Worm (Caenorhabditis elegans): Measurements from ENCODE around the gene semi-1.

- TF ChIP-seq zfh-2 (GFP tag; conservative IDR thresholded peaks at IDR 0.05) (no peak), snpc-4 (GFP tag; optimal IDR thresholded peaks at IDR 0.05) (no peak), snpc-4 (tag; optimal IDR thresholded peaks at IDR 0.05) (no peak), unc-62 (GFP tag; optimal IDR thresholded peaks at IDR 0.05) (no peak), egl-44 (GFP tag; IDR thresholded peaks at IDR 0.05) (no peak), F49E8.2 (tag; optimal IDR thresholded peaks at IDR 0.05; ENCODE audit: insufficient read depth) (no peak), K12H6.12 (tag; optimal IDR thresholded peaks at IDR 0.05) (no peak), die-1 (tag; optimal IDR thresholded peaks at IDR 0.05) (no peak), lag-1 (GFP tag; IDR thresholded peaks at IDR 0.05) (no peak), hlh-26 (GFP tag; conservative IDR thresholded peaks at IDR 0.05) (no peak), egrh-3 (GFP tag; IDR thresholded peaks at IDR 0.05) (no peak), lin-40 (tag; optimal IDR thresholded peaks at IDR 0.05) (no peak)
Observed at ce11 chrV:13515115-13515514, at the start of gene semi-1.
